Fruit fly (Drosophila melanogaster): ENCODE results near the gene ScsbetaG.

Gene ScsbetaG

DNA sequence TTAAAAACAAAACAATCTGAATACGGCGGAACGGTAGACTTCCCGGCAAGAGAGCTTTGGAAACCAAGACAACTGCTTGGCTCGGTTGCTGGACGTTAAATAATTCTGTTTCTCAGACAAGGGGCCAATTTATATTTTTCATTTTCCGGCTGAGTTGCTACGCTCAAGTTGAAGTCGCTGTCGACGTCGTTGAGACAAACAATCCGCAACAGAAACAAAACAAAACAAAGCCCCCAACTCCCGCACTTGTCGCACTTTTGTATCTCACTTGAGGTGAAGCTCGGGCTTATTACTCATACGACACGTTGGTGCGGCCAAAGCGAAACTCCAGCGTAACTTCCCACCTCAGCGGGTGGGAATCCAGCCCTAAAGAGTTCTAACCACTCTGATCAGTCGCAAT, 27.8 kb downstream of the ScsbetaG start, which contains the start of gene CG13285:
CG13285 (minus strand) TSS at position 101 of the 400 bp plus-strand sequence.
- TF ChIP-seq zf30C (GFP tag; optimal IDR thresholded peaks at IDR 0.05) (no peak), CG13287 (GFP tag; IDR thresholded peaks at IDR 0.05; ENCODE audit: partially characterized antibody) (no peak), gro (GFP tag; optimal IDR thresholded peaks at IDR 0.05) (no peak), CG8359 (GFP tag; optimal IDR thresholded peaks at IDR 0.05; ENCODE audit: borderline replicate concordance) (no peak), nerfin-1 (tag; optimal IDR thresholded peaks at IDR 0.05) (no peak), insv (GFP tag; optimal IDR thresholded peaks at IDR 0.05) (no peak), br (optimal IDR thresholded peaks at IDR 0.05) (no peak), CG30431 (GFP tag; optimal IDR thresholded peaks at IDR 0.05) (no peak), CG15073 (GFP tag; optimal IDR thresholded peaks at IDR 0.05) (no peak), CG9215 (GFP tag; IDR thresholded peaks at IDR 0.05) (no peak), MBD-R2 (GFP tag; IDR thresholded peaks at IDR 0.05) (no peak), zen2 (GFP tag; IDR thresholded peaks at IDR 0.05; ENCODE audit: partially characterized antibody) (no peak), CG7271 (tag; optimal IDR thresholded peaks at IDR 0.05) (no peak), hkb (optimal IDR thresholded peaks at IDR 0.05) (no peak), hkb (GFP tag; IDR thresholded peaks at IDR 0.05) (no peak), psq (GFP tag; optimal IDR thresholded peaks at IDR 0.05) (no peak), CG17186 (GFP tag; optimal IDR thresholded peaks at IDR 0.05) (no peak), Nf-YC (tag; optimal IDR thresholded peaks at IDR 0.05) (no peak), grn (GFP tag; optimal IDR thresholded peaks at IDR 0.05) (no peak), Hr51 (GFP tag; optimal IDR thresholded peaks at IDR 0.05) (no peak), sim (GFP tag; IDR thresholded peaks at IDR 0.05) (no peak)

dm6 chr3L:5534253-5534652, 29.2 kb downstream of the ScsbetaG start:
- TF ChIP-seq CG3847 (GFP tag; IDR thresholded peaks at IDR 0.05) (no peak), CG4282 (GFP tag; optimal IDR thresholded peaks at IDR 0.05) (no peak), CG5180 (GFP tag; optimal IDR thresholded peaks at IDR 0.05) (no peak), Pdp1 (GFP tag; optimal IDR thresholded peaks at IDR 0.05) (peak in 1 of 2 experiments; percentile 56), mirr (GFP tag; optimal IDR thresholded peaks at IDR 0.05) (no peak), CG2678 (tag; optimal IDR thresholded peaks at IDR 0.05) (no peak), inv (GFP tag; IDR thresholded peaks at IDR 0.05; ENCODE audit: partially characterized antibody) (peak; percentile 39; the same call in 1 of the 2 replicates), sob (GFP tag; IDR thresholded peaks at IDR 0.05) (peak; percentile 23; the same call in 1 of the 2 replicates), ind (GFP tag; optimal IDR thresholded peaks at IDR 0.05) (no peak), disco-r (GFP tag; optimal IDR thresholded peaks at IDR 0.05) (no peak), tna (GFP tag; IDR thresholded peaks at IDR 0.05; ENCODE audit: partially characterized antibody) (peak; percentile 64), Opbp (GFP tag; IDR thresholded peaks at IDR 0.05; ENCODE audit: partially characterized antibody) (peak; percentile 48; the same call in 2 of the 3 replicates), sens-2 (GFP tag; IDR thresholded peaks at IDR 0.05) (no peak), CG2199 (GFP tag; IDR thresholded peaks at IDR 0.05) (0 out of 3 replicates have a peak, but pooled peaks have one; percentile 33), HLH4C (GFP tag; IDR thresholded peaks at IDR 0.05; ENCODE audit: partially characterized antibody) (peak; percentile 51; the same call in 2 of the 3 replicates), seq (GFP tag; IDR thresholded peaks at IDR 0.05) (no peak), CG34224 (GFP tag; IDR thresholded peaks at IDR 0.05; ENCODE audit: partially characterized antibody) (peak; percentile 84), ATbp (GFP tag; optimal IDR thresholded peaks at IDR 0.05) (no peak), CG6654 (GFP tag; optimal IDR thresholded peaks at IDR 0.05) (peak; percentile 88), exex (tag; optimal IDR thresholded peaks at IDR 0.05) (no peak), Sry-β (GFP tag; optimal IDR thresholded peaks at IDR 0.05) (peak; percentile 83), chinmo (GFP tag; IDR thresholded peaks at IDR 0.05; ENCODE audit: partially characterized antibody) (peak; percentile 94), amos (GFP tag; IDR thresholded peaks at IDR 0.05; ENCODE audit: partially characterized antibody) (peak; percentile 38; the same call in 1 of the 2 replicates), CG15011 (GFP tag; optimal IDR thresholded peaks at IDR 0.05) (no peak), hb (GFP tag; IDR thresholded peaks at IDR 0.05; ENCODE audit: partially characterized antibody) (no peak), CG13287 (GFP tag; IDR thresholded peaks at IDR 0.05; ENCODE audit: partially characterized antibody) (peak; percentile 76), CG8944 (GFP tag; optimal IDR thresholded peaks at IDR 0.05) (no peak), CG7556 (GFP tag; optimal IDR thresholded peaks at IDR 0.05) (no peak), phol (tag; optimal IDR thresholded peaks at IDR 0.05) (no peak), Gsc (GFP tag; IDR thresholded peaks at IDR 0.05) (no peak)

Measured in whole organism, embryonic.